Fruit fly (Drosophila melanogaster) whole organism, wandering third instar larva: ENCODE results near the gene CG31826.
A peak's percentile ranks its signal among the peaks of the same experiment; 100 is the strongest.

Source experiments
- Abd-B ChIP-seq: fragments of >200 bp; optimal IDR thresholded peaks from 2 replicates; lab custom pipeline; 2017; ENCODE audit warnings: missing biosample characterization, missing genetic modification characterization
- CG32264 ChIP-seq: fragments of 200-800 bp; sonication (Bioruptor generic); optimal IDR thresholded peaks from 2 replicates; lab custom pipeline; 2016; ENCODE audit warnings: missing biosample characterization, missing genetic modification characterization
- CG9705 ChIP-seq: fragments of 200-800 bp; sonication (Bioruptor generic); optimal IDR thresholded peaks from 2 replicates; lab custom pipeline; 2018; ENCODE audit warnings: missing biosample characterization, mild to moderate bottlenecking, missing genetic modification characterization
- CrebA ChIP-seq: fragments of 200-800 bp; sonication (Bioruptor generic); optimal IDR thresholded peaks from 2 replicates; lab custom pipeline; 2016; ENCODE audit warnings: missing biosample characterization, mild to moderate bottlenecking, missing genetic modification characterization, borderline replicate concordance
- Dfd ChIP-seq: fragments of >200 bp; optimal IDR thresholded peaks from 2 replicates; lab custom pipeline; 2017; ENCODE audit warnings: missing biosample characterization, missing genetic modification characterization
- Dif ChIP-seq: fragments of 200-275, 200-300 bp; sonication (Bioruptor generic); optimal IDR thresholded peaks from 2 replicates; lab custom pipeline; 2018; ENCODE audit warnings: missing biosample characterization, missing genetic modification characterization; ENCODE audit not compliant: partially characterized antibody
- GATAd ChIP-seq: sonication (Bioruptor generic); optimal IDR thresholded peaks from 2 replicates; lab custom pipeline; 2016; ENCODE audit warnings: missing biosample characterization, missing genetic modification characterization
- HLH106 ChIP-seq: fragments of 200-800 bp; optimal IDR thresholded peaks from 3 replicates; lab custom pipeline; 2019; ENCODE audit warnings: missing biosample characterization, mild to moderate bottlenecking, missing genetic modification characterization, moderate library complexity
- Hnf4 ChIP-seq: fragments of 200-800 bp; sonication (Bioruptor generic); optimal IDR thresholded peaks from 2 replicates; lab custom pipeline; 2016; ENCODE audit warnings: missing biosample characterization, mild to moderate bottlenecking, missing genetic modification characterization
- Hr78 ChIP-seq: fragments of >200 bp; optimal IDR thresholded peaks from 2 replicates; lab custom pipeline; 2017; ENCODE audit warnings: missing biosample characterization, missing genetic modification characterization
- Hr83 ChIP-seq: fragments of 200-300 bp; sonication (Bioruptor generic); optimal IDR thresholded peaks from 2 replicates; lab custom pipeline; 2016; ENCODE audit warnings: missing biosample characterization, mild to moderate bottlenecking, missing genetic modification characterization, moderate library complexity; ENCODE audit not compliant: poor library complexity, severe bottlenecking
- Jra ChIP-seq: sonication (Bioruptor generic); optimal IDR thresholded peaks from 2 replicates; lab custom pipeline; 2016; ENCODE audit warnings: missing biosample characterization, missing genetic modification characterization
- Mio ChIP-seq: sonication (Bioruptor generic); optimal IDR thresholded peaks from 2 replicates; lab custom pipeline; 2016; ENCODE audit warnings: missing biosample characterization, missing genetic modification characterization
- Myc ChIP-seq: fragments of >200 bp; optimal IDR thresholded peaks from 2 replicates; lab custom pipeline; 2017
- N ChIP-seq: fragments of >200 bp; optimal IDR thresholded peaks from 2 replicates; lab custom pipeline; 2018; ENCODE audit warnings: missing biosample characterization, missing external identifiers, missing genetic modification characterization
- OdsH ChIP-seq: fragments of 200-800 bp; sonication (Bioruptor generic); optimal IDR thresholded peaks from 2 replicates; lab custom pipeline; 2016; ENCODE audit warnings: missing biosample characterization, mild to moderate bottlenecking, missing genetic modification characterization
- Rel ChIP-seq, 2 experiments: fragments of 200-800 bp; sonication (Bioruptor generic) in 1 of 2; optimal IDR thresholded peaks; 2 replicates in 1 of 2; 3 replicates in 1 of 2; lab custom pipeline; 2016 to 2019; ENCODE audit warnings: mild to moderate bottlenecking in 2 of 2, missing biosample characterization in 2 of 2, missing genetic modification characterization in 2 of 2, moderate library complexity in 1 of 2
- Sp1 ChIP-seq: fragments of 200-800 bp; sonication (Bioruptor generic); optimal IDR thresholded peaks from 3 replicates; lab custom pipeline; 2019; ENCODE audit warnings: missing biosample characterization, mild to moderate bottlenecking, missing genetic modification characterization, moderate library complexity
- Vsx2 ChIP-seq: fragments of 200-300, 225-300 bp; sonication (Bioruptor generic); optimal IDR thresholded peaks from 2 replicates; lab custom pipeline; 2018; ENCODE audit warnings: missing biosample characterization, missing genetic modification characterization; ENCODE audit not compliant: partially characterized antibody
- br ChIP-seq: fragments of 200-800 bp; sonication (Bioruptor generic); optimal IDR thresholded peaks from 2 replicates; lab custom pipeline; 2016; ENCODE audit warnings: missing biosample characterization, missing genetic modification characterization
- brk ChIP-seq: fragments of 200-800 bp; sonication (Bioruptor generic); optimal IDR thresholded peaks from 2 replicates; lab custom pipeline; 2016; ENCODE audit warnings: missing biosample characterization, mild to moderate bottlenecking, missing genetic modification characterization
- dl ChIP-seq, 2 experiments: fragments of 175-275, 200-275 bp in 1 of 2; fragments of 200-275 bp in 1 of 2; sonication (Bioruptor generic); optimal IDR thresholded peaks; lab custom pipeline; 2018; ENCODE audit warnings: mild to moderate bottlenecking in 2 of 2, missing biosample characterization in 2 of 2, missing genetic modification characterization in 2 of 2, moderate library complexity in 2 of 2; ENCODE audit not compliant: partially characterized antibody in 2 of 2, insufficient read depth in 1 of 2
- dmrt93B ChIP-seq: fragments of 200-800 bp; sonication (Bioruptor generic); optimal IDR thresholded peaks from 2 replicates; lab custom pipeline; 2018; ENCODE audit warnings: missing biosample characterization, mild to moderate bottlenecking, missing genetic modification characterization
- dsf ChIP-seq: sonication (Bioruptor generic); optimal IDR thresholded peaks from 2 replicates; lab custom pipeline; 2016; ENCODE audit warnings: missing biosample characterization, missing genetic modification characterization, borderline replicate concordance
- ey ChIP-seq: fragments of 200-800 bp; sonication (Bioruptor generic); optimal IDR thresholded peaks from 2 replicates; lab custom pipeline; 2016; ENCODE audit warnings: missing biosample characterization, missing genetic modification characterization
- foxo ChIP-seq, 2 experiments: fragments of 200-800 bp; sonication (Bioruptor generic); optimal IDR thresholded peaks; 2 replicates in 1 of 2; 3 replicates in 1 of 2; lab custom pipeline; 2016 to 2017; ENCODE audit warnings: missing biosample characterization in 2 of 2, missing genetic modification characterization in 2 of 2
- fru ChIP-seq: fragments of 200-800 bp; sonication (Bioruptor generic); optimal IDR thresholded peaks from 3 replicates; lab custom pipeline; 2016; ENCODE audit warnings: missing biosample characterization, mild to moderate bottlenecking, missing genetic modification characterization
- h ChIP-seq: fragments of 200-800 bp; sonication (Bioruptor generic); optimal IDR thresholded peaks from 3 replicates; lab custom pipeline; 2016; ENCODE audit warnings: missing biosample characterization, mild to moderate bottlenecking, missing genetic modification characterization
- jim ChIP-seq: fragments of 175-275, 200-325 bp; sonication (Bioruptor generic); optimal IDR thresholded peaks from 2 replicates; lab custom pipeline; 2016; ENCODE audit warnings: missing biosample characterization, mild to moderate bottlenecking, missing genetic modification characterization
- lola ChIP-seq: fragments of >200 bp; optimal IDR thresholded peaks from 2 replicates; lab custom pipeline; 2017; ENCODE audit warnings: missing biosample characterization, missing genetic modification characterization
- pan ChIP-seq: fragments of >200 bp; optimal IDR thresholded peaks from 2 replicates; lab custom pipeline; 2017
- psq ChIP-seq: fragments of 200-800 bp; sonication (Bioruptor generic); optimal IDR thresholded peaks from 3 replicates; lab custom pipeline; 2017; ENCODE audit warnings: missing biosample characterization, mild to moderate bottlenecking, missing genetic modification characterization, moderate library complexity
- rgr ChIP-seq: fragments of 200-800 bp; sonication (Bioruptor generic); optimal IDR thresholded peaks from 3 replicates; lab custom pipeline; 2016; ENCODE audit warnings: missing biosample characterization, mild to moderate bottlenecking, missing genetic modification characterization
- sage ChIP-seq: fragments of 200-800 bp; sonication (Bioruptor generic); optimal IDR thresholded peaks from 2 replicates; lab custom pipeline; 2016; ENCODE audit warnings: missing biosample characterization, mild to moderate bottlenecking, missing genetic modification characterization
- sv ChIP-seq: fragments of 200-800 bp; sonication (Bioruptor generic); optimal IDR thresholded peaks from 3 replicates; lab custom pipeline; 2016; ENCODE audit warnings: missing biosample characterization, missing genetic modification characterization
- tai ChIP-seq: sonication (Bioruptor generic); optimal IDR thresholded peaks from 2 replicates; lab custom pipeline; 2016; ENCODE audit warnings: missing biosample characterization, missing genetic modification characterization
- usp ChIP-seq: fragments of >200 bp; optimal IDR thresholded peaks from 2 replicates; lab custom pipeline; 2017; ENCODE audit warnings: missing biosample characterization, missing genetic modification characterization
- woc ChIP-seq: sonication (Bioruptor generic); optimal IDR thresholded peaks from 2 replicates; lab custom pipeline; 2016; ENCODE audit warnings: missing biosample characterization, mild to moderate bottlenecking, missing genetic modification characterization

CG31826 gene

dm6 chr2L:15749313-15749712 is 23.6 kb downstream of the CG31826 start:
- TF ChIP-seq Mio (GFP tag; lab: Kevin White, UChicago) (no peak), Hr83 (GFP tag; lab: Kevin White, UChicago) (no peak), br (GFP tag; lab: Kevin White, UChicago) (no peak), sage (GFP tag; lab: Kevin White, UChicago) (no peak), dl (GFP tag; optimal IDR thresholded peaks at IDR 0.05; lab: Kevin White, UChicago; ENCODE audit: insufficient read depth in 1 of 2, partially characterized antibody in 2 of 2) (no peak), lola (no peak), Jra (GFP tag; lab: Kevin White, UChicago) (no peak), Hnf4 (GFP tag; lab: Kevin White, UChicago) (no peak), Rel (GFP tag; optimal IDR thresholded peaks at IDR 0.05; lab: Kevin White, UChicago) (no peak), Rel (tag; optimal IDR thresholded peaks at IDR 0.05; lab: Kevin White, UChicago) (no peak), pan (lab: Kevin White, UChicago) (no peak), N (GFP tag; lab: Kevin White, UChicago) (no peak), usp (GFP tag; lab: Kevin White, UChicago) (no peak), jim (GFP tag; lab: Kevin White, UChicago) (no peak), GATAd (GFP tag; lab: Kevin White, UChicago) (no peak), HLH106 (no peak), CG9705 (GFP tag; lab: Kevin White, UChicago) (no peak), psq (GFP tag; lab: Kevin White, UChicago) (no peak)

- TF ChIP-seq Vsx2 (GFP tag; lab: Kevin White, UChicago) (no peak), Myc (lab: Kevin White, UChicago) (no peak)
Observed at dm6 chr2L:15748261-15748553, 24.7 kb downstream of the CG31826 start.

DNA sequence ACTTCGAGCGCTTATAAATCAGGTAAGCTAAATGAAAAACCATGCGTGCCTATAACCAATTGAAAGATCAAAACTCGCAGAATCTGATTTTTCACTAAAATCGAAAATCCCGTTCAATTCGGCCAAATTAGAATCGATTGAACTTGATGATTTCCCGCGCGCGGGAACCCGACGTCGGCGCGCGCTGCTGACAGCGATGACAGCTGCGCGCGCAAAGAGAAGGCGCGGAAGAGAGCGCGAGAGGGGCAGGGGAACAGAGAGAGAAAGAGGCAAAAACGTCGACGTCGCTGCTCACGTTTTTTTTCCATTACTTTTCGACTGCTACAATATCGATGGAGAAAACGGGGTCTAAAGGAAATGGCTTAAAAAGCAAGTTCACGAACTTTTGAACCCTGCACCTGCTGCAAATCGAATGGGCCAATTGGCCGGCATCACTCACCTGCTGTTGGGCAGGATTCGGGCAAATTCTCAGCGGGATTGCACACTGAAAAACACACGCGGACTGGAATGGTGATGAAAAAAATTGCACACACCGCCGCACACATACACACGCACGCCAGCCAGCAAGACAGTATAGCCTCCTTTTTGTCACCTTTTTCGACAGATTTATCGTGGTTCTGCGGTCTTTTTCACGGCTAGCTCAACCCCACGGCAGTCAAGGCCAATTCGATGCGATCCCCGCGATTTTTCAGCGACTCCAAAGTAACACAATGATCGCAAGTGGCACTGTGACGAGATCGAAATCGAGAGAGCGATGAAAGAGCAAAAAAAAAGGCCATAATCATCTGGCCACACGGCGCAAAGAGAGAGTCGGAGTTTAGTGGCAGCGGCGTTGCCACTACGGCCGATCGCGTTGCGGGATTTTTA is 25.3 kb downstream of the CG31826 start, which contains the start of gene CycE:
Gene CycE, minus strand, starts transcription at position 757 of the 867 bp plus-strand sequence.
- no peak for TF ChIP-seq Rel (GFP tag; optimal IDR thresholded peaks at IDR 0.05; lab: Kevin White, UChicago)
- TF ChIP-seq Rel (tag; optimal IDR thresholded peaks at IDR 0.05; lab: Kevin White, UChicago): peak; percentile 0
- no peak for TF ChIP-seq sage (GFP tag; lab: Kevin White, UChicago)
- no peak for TF ChIP-seq h (GFP tag; lab: Kevin White, UChicago)
- TF ChIP-seq usp (GFP tag; lab: Kevin White, UChicago): no peak
- TF ChIP-seq sv (GFP tag; lab: Kevin White, UChicago): no peak
- peak; percentile 30 for TF ChIP-seq Dif (GFP tag; lab: Kevin White, UChicago)
- peak; percentile 72 for TF ChIP-seq fru

- TF ChIP-seq N (GFP tag; lab: Kevin White, UChicago): no peak
- TF ChIP-seq tai: no peak
- TF ChIP-seq CG9705 (GFP tag; lab: Kevin White, UChicago): peak; percentile 80
- peak; percentile 94 for TF ChIP-seq Sp1
- no peak for TF ChIP-seq usp (GFP tag; lab: Kevin White, UChicago)
- peak in 1 of 2 experiments; percentile 87 for TF ChIP-seq foxo (GFP tag; optimal IDR thresholded peaks at IDR 0.05; lab: Kevin White, UChicago)
- TF ChIP-seq Hr83 (GFP tag; lab: Kevin White, UChicago): no peak
- no peak for TF ChIP-seq Dfd
- TF ChIP-seq Myc (lab: Kevin White, UChicago): no peak
- TF ChIP-seq CrebA (GFP tag; lab: Kevin White, UChicago): no peak
- TF ChIP-seq jim (GFP tag; lab: Kevin White, UChicago): no peak
- TF ChIP-seq rgr (GFP tag; lab: Kevin White, UChicago): peak; percentile 82
- no peak for TF ChIP-seq CG32264
- TF ChIP-seq brk (GFP tag; lab: Kevin White, UChicago): peak; percentile 12
- peak; percentile 51 for TF ChIP-seq ey (GFP tag; lab: Kevin White, UChicago)
- peak; percentile 47 for TF ChIP-seq woc (GFP tag; lab: Kevin White, UChicago)
- no peak for TF ChIP-seq dmrt93B
- peak; percentile 61 for TF ChIP-seq br (GFP tag; lab: Kevin White, UChicago)
- no peak for TF ChIP-seq lola
- peak; percentile 51 for TF ChIP-seq fru
- peak; percentile 10 for TF ChIP-seq dsf (GFP tag; lab: Kevin White, UChicago)
- no peak for TF ChIP-seq Abd-B
- TF ChIP-seq Hnf4 (GFP tag; lab: Kevin White, UChicago): peak; percentile 37
- TF ChIP-seq sage (GFP tag; lab: Kevin White, UChicago): no peak
- peak; percentile 79 for TF ChIP-seq psq (GFP tag; lab: Kevin White, UChicago)
- no peak for TF ChIP-seq dl (GFP tag; optimal IDR thresholded peaks at IDR 0.05; lab: Kevin White, UChicago; ENCODE audit: insufficient read depth in 1 of 2, partially characterized antibody in 2 of 2)
- TF ChIP-seq Hr78 (GFP tag; lab: Kevin White, UChicago): no peak
- peak; percentile 84 for TF ChIP-seq OdsH (GFP tag; lab: Kevin White, UChicago)
- peak; percentile 24 for TF ChIP-seq Jra (GFP tag; lab: Kevin White, UChicago)
Observed at dm6 chr2L:15746600-15747393, 26.1 kb downstream of the CG31826 start.
